Fruit fly (Drosophila melanogaster) whole organism, embryonic: ENCODE results near the gene CG6015.

Source experiments
- ATbp ChIP-seq: fragments of 200-800 bp; sonication (Bioruptor generic); optimal IDR thresholded peaks from 2 replicates; lab custom pipeline; 2017; ENCODE audit warnings: missing biosample characterization, mild to moderate bottlenecking, missing genetic modification characterization, missing genetic modification reagents
- Ada2b ChIP-seq: fragments of 200-800 bp; sonication (Bioruptor generic); IDR thresholded peaks from 2 replicates; pipeline ENCODE4 v1.3.6; 2022; ENCODE audit warnings: missing biosample characterization, missing genetic modification characterization
- Adf1 ChIP-seq: fragments of 200-800 bp; sonication (Bioruptor generic); IDR thresholded peaks from 2 replicates; pipeline ENCODE4 v1.3.6; 2022; ENCODE audit warnings: missing biosample characterization, missing genetic modification characterization
- B-H1 ChIP-seq: fragments of 200-800 bp; sonication (Bioruptor generic); IDR thresholded peaks from 3 replicates; pipeline ENCODE4 v1.3.6; 2022; ENCODE audit warnings: missing biosample characterization, missing genetic modification characterization
- B-H2 ChIP-seq: fragments of 200-800 bp; sonication (Bioruptor generic); optimal IDR thresholded peaks from 2 replicates; lab custom pipeline; 2018; ENCODE audit warnings: missing biosample characterization, mild to moderate bottlenecking, missing genetic modification characterization
- Blimp-1 ChIP-seq: fragments of 200-800 bp; sonication (Bioruptor generic); optimal IDR thresholded peaks from 3 replicates; lab custom pipeline; 2018; ENCODE audit warnings: missing biosample characterization, missing genetic modification characterization, mild to moderate bottlenecking, moderate library complexity, missing genetic modification reagents
- CG10959 ChIP-seq: fragments of 200-800 bp; sonication (Bioruptor generic); IDR thresholded peaks from 2 replicates; pipeline ENCODE4 v1.3.6; 2022; ENCODE audit warnings: missing biosample characterization, missing genetic modification characterization
- CG12391 ChIP-seq: fragments of 200-800 bp; sonication (Bioruptor generic); optimal IDR thresholded peaks from 3 replicates; lab custom pipeline; 2018; ENCODE audit warnings: missing biosample characterization, mild to moderate bottlenecking, missing genetic modification characterization, moderate library complexity
- CG12659 ChIP-seq: fragments of 200-800 bp; sonication (Bioruptor generic); optimal IDR thresholded peaks from 3 replicates; lab custom pipeline; 2017; ENCODE audit warnings: mild to moderate bottlenecking, missing biosample characterization, missing genetic modification reagents, missing genetic modification characterization
- CG12769 ChIP-seq: fragments of 200-800 bp; sonication (Bioruptor generic); optimal IDR thresholded peaks from 2 replicates; lab custom pipeline; 2019; ENCODE audit warnings: missing biosample characterization, mild to moderate bottlenecking, missing genetic modification characterization, moderate library complexity
- CG13123 ChIP-seq: fragments of 200-800 bp; sonication (Bioruptor generic); optimal IDR thresholded peaks from 2 replicates; lab custom pipeline; 2016; ENCODE audit warnings: missing biosample characterization, missing genetic modification characterization
- CG13287 ChIP-seq: fragments of 200-800 bp; sonication (Bioruptor generic); IDR thresholded peaks from 2 replicates; pipeline ENCODE4 v1.3.6; 2022; ENCODE audit warnings: missing biosample characterization, missing genetic modification characterization; ENCODE audit not compliant: partially characterized antibody
- CG1603 ChIP-seq: fragments of 200-800 bp; sonication (Bioruptor generic); optimal IDR thresholded peaks from 2 replicates; lab custom pipeline; 2019; ENCODE audit warnings: missing biosample characterization, mild to moderate bottlenecking, missing genetic modification characterization, moderate library complexity
- CG16813 ChIP-seq: fragments of 200-800 bp; sonication (Bioruptor generic); IDR thresholded peaks from 3 replicates; pipeline ENCODE4 v1.3.6; 2022; ENCODE audit warnings: missing biosample characterization, missing genetic modification characterization; ENCODE audit not compliant: partially characterized antibody
- CG17361 ChIP-seq: fragments of 200-800 bp; sonication (Bioruptor generic); IDR thresholded peaks from 3 replicates; pipeline ENCODE4 v1.3.6; 2022; ENCODE audit warnings: missing biosample characterization, missing genetic modification characterization
- CG2129 ChIP-seq: fragments of 200-800 bp; sonication (Bioruptor generic); IDR thresholded peaks from 2 replicates; pipeline ENCODE4 v1.3.6; 2022; ENCODE audit warnings: missing biosample characterization, missing genetic modification characterization; ENCODE audit not compliant: partially characterized antibody
- CG31224 ChIP-seq: fragments of 200-800 bp; sonication (Bioruptor generic); IDR thresholded peaks from 2 replicates; pipeline ENCODE4 v1.3.6; 2022; ENCODE audit warnings: missing biosample characterization, missing genetic modification characterization
- CG32532 ChIP-seq: fragments of 200-800 bp; sonication (Bioruptor generic); IDR thresholded peaks from 2 replicates; pipeline ENCODE4 v1.3.6; 2022; ENCODE audit warnings: missing biosample characterization, missing genetic modification characterization
- CG42726 ChIP-seq: fragments of 200-800 bp; sonication (Bioruptor generic); IDR thresholded peaks from 2 replicates; pipeline ENCODE4 v1.3.6; 2022; ENCODE audit warnings: missing biosample characterization, missing genetic modification characterization; ENCODE audit not compliant: partially characterized antibody
- CG5953 ChIP-seq: fragments of 200-800 bp; sonication (Bioruptor generic); IDR thresholded peaks from 2 replicates; pipeline ENCODE4 v1.3.6; 2022; ENCODE audit warnings: missing biosample characterization, missing genetic modification characterization
- CG6175 ChIP-seq: fragments of 200-800 bp; sonication (Bioruptor generic); IDR thresholded peaks from 3 replicates; pipeline ENCODE4 v1.3.6; 2022; ENCODE audit warnings: missing biosample characterization, missing genetic modification characterization
- CG6813 ChIP-seq: fragments of 200-800 bp; sonication (Bioruptor generic); optimal IDR thresholded peaks from 2 replicates; lab custom pipeline; 2017; ENCODE audit warnings: missing biosample characterization, missing genetic modification characterization, mild to moderate bottlenecking, moderate library complexity, missing genetic modification reagents
- CG7839 ChIP-seq: fragments of 200-800 bp; sonication (Bioruptor generic); optimal IDR thresholded peaks from 3 replicates; lab custom pipeline; 2018; ENCODE audit warnings: missing biosample characterization, mild to moderate bottlenecking, missing genetic modification characterization, moderate library complexity
- CG8478 ChIP-seq: fragments of >200 bp; optimal IDR thresholded peaks from 2 replicates; lab custom pipeline; 2018
- CG8765 ChIP-seq: fragments of 200-800 bp; sonication (Bioruptor generic); IDR thresholded peaks from 2 replicates; pipeline ENCODE4 v1.3.6; 2022; ENCODE audit warnings: missing biosample characterization, missing genetic modification characterization
- Doc3 ChIP-seq: fragments of 200-800 bp; sonication (Bioruptor generic); IDR thresholded peaks from 3 replicates; pipeline ENCODE4 v1.3.6; 2022; ENCODE audit warnings: missing biosample characterization, missing genetic modification characterization; ENCODE audit not compliant: partially characterized antibody
- Gsc ChIP-seq: fragments of 200-800 bp; sonication (Bioruptor generic); IDR thresholded peaks from 2 replicates; pipeline ENCODE4 v1.3.6; 2022; ENCODE audit warnings: missing biosample characterization, missing genetic modification characterization
- H2.0 ChIP-seq: fragments of 200-800 bp; sonication (Bioruptor generic); IDR thresholded peaks from 2 replicates; pipeline ENCODE4 v1.3.6; 2022; ENCODE audit warnings: missing biosample characterization, missing genetic modification characterization
- HLH3B ChIP-seq: fragments of 200-800 bp; sonication (Bioruptor generic); IDR thresholded peaks from 2 replicates; pipeline ENCODE4 v1.3.6; 2022; ENCODE audit warnings: missing biosample characterization, missing genetic modification characterization
- HLH4C ChIP-seq: fragments of 200-800 bp; sonication (Bioruptor generic); IDR thresholded peaks from 3 replicates; pipeline ENCODE4 v1.3.6; 2022; ENCODE audit warnings: missing biosample characterization, missing genetic modification characterization; ENCODE audit not compliant: partially characterized antibody
- Hr78 ChIP-seq, 2 experiments: fragments of 200-800 bp in 1 of 2; fragments of >200 bp in 1 of 2; sonication (Bioruptor generic) in 1 of 2; optimal IDR thresholded peaks; 2 replicates each; lab custom pipeline; 2017 to 2019; ENCODE audit warnings: missing biosample characterization in 2 of 2, missing genetic modification characterization in 2 of 2, mild to moderate bottlenecking in 1 of 2, moderate library complexity in 1 of 2
- Max ChIP-seq: fragments of 200-800 bp; sonication (Bioruptor generic); optimal IDR thresholded peaks from 2 replicates; lab custom pipeline; 2016; ENCODE audit warnings: missing biosample characterization, mild to moderate bottlenecking, missing genetic modification characterization
- Myb ChIP-seq: fragments of 200-800 bp; sonication (Bioruptor generic); optimal IDR thresholded peaks from 2 replicates; lab custom pipeline; 2016; ENCODE audit warnings: missing biosample characterization, missing genetic modification characterization
- Pdp1 ChIP-seq, 2 experiments: fragments of 200-800 bp; sonication (Bioruptor generic); optimal IDR thresholded peaks; 3 replicates each; lab custom pipeline; 2016; ENCODE audit warnings: missing biosample characterization in 2 of 2, missing genetic modification characterization in 2 of 2, mild to moderate bottlenecking in 1 of 2, moderate library complexity in 1 of 2
- Side ChIP-seq: fragments of 200-800 bp; sonication (Bioruptor generic); optimal IDR thresholded peaks from 2 replicates; lab custom pipeline; 2016; ENCODE audit warnings: missing biosample characterization, missing genetic modification characterization
- ato ChIP-seq: fragments of 200-800 bp; sonication (Bioruptor generic); IDR thresholded peaks from 2 replicates; pipeline ENCODE4 v1.3.6; 2022; ENCODE audit warnings: missing biosample characterization, missing genetic modification characterization; ENCODE audit not compliant: partially characterized antibody
- chn ChIP-seq: fragments of 200-800 bp; sonication (Bioruptor generic); optimal IDR thresholded peaks from 2 replicates; lab custom pipeline; 2016; ENCODE audit warnings: missing biosample characterization, missing genetic modification characterization
- crc ChIP-seq: fragments of 200-800 bp; sonication (Bioruptor generic); optimal IDR thresholded peaks from 2 replicates; lab custom pipeline; 2016; ENCODE audit warnings: missing biosample characterization, missing genetic modification characterization
- disco-r ChIP-seq: fragments of 200-800 bp; sonication (Bioruptor generic); optimal IDR thresholded peaks from 2 replicates; lab custom pipeline; 2016; ENCODE audit warnings: missing biosample characterization, missing genetic modification characterization
- dysf ChIP-seq: fragments of 200-800 bp; sonication (Bioruptor generic); IDR thresholded peaks from 3 replicates; pipeline ENCODE4 v1.3.6; 2022; ENCODE audit warnings: missing biosample characterization, missing genetic modification characterization
- jumu ChIP-seq: fragments of 200-800 bp; sonication (Bioruptor generic); optimal IDR thresholded peaks from 3 replicates; lab custom pipeline; 2016; ENCODE audit warnings: missing biosample characterization, missing genetic modification characterization
- knrl ChIP-seq: fragments of 200-800 bp; sonication (Bioruptor generic); IDR thresholded peaks from 3 replicates; pipeline ENCODE4 v1.3.6; 2022; ENCODE audit warnings: missing biosample characterization, missing genetic modification characterization; ENCODE audit not compliant: partially characterized antibody
- sens-2 ChIP-seq: fragments of 200-800 bp; sonication (Bioruptor generic); IDR thresholded peaks from 2 replicates; pipeline ENCODE4 v1.3.6; 2022; ENCODE audit warnings: missing biosample characterization, missing genetic modification characterization
- sim ChIP-seq: fragments of 200-800 bp; sonication (Bioruptor generic); IDR thresholded peaks from 2 replicates; pipeline ENCODE4 v1.3.6; 2022; ENCODE audit warnings: missing biosample characterization, missing genetic modification characterization
- sima ChIP-seq: fragments of 200-800 bp; sonication (Bioruptor generic); optimal IDR thresholded peaks from 2 replicates; lab custom pipeline; 2016; ENCODE audit warnings: missing biosample characterization, missing genetic modification characterization
- tll ChIP-seq, 2 experiments: fragments of 200-800 bp in 1 of 2; fragments of >200 bp in 1 of 2; sonication (Bioruptor generic) in 1 of 2; optimal IDR thresholded peaks; 2 replicates each; lab custom pipeline; 2017 to 2019; ENCODE audit warnings: missing biosample characterization in 2 of 2, missing genetic modification characterization in 2 of 2, mild to moderate bottlenecking in 1 of 2, moderate library complexity in 1 of 2
- tna ChIP-seq: fragments of 200-800 bp; sonication (Bioruptor generic); IDR thresholded peaks from 2 replicates; pipeline ENCODE4 v1.3.6; 2022; ENCODE audit warnings: missing biosample characterization, missing genetic modification characterization; ENCODE audit not compliant: partially characterized antibody
- wdn ChIP-seq: fragments of 200-800 bp; sonication (Bioruptor generic); IDR thresholded peaks from 2 replicates; pipeline ENCODE4 v1.3.6; 2022; ENCODE audit warnings: missing biosample characterization, missing genetic modification characterization
- wor ChIP-seq: fragments of 200-800 bp; sonication (Bioruptor generic); IDR thresholded peaks from 2 replicates; pipeline ENCODE4 v1.3.6; 2022; ENCODE audit warnings: missing biosample characterization, missing genetic modification characterization

The CG6015 gene

DNA sequence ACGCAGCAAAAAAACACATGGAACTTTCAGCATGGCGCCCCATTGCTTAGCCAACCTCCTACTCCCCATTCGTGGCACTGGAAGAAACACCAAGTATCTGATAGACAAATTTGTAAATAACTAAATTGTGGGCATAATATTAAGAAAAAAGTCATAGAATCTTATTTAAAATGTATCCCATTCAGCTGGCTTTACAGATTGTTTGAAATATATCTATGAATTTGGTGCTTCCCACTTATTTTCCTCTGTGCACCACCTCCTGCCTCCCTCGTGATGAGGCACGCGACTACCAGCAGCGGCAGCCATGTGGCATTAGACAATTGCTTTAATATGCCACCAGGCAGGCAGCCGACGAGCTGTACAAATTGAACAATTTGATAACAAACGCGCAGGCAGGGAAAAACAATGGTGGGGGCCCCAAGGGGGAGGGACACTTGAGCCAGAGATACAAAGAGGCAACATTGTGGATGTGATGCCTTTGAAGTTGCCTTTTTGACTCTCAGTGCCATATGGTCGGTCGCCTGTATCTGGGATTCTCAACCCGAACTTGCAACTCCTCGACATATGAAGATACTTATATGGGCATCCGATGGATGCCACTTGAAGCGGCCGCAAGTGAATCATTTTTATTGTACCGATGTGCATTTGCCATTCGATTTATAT, 15.2 kb upstream of the CG6015 start (continued):
- TF ChIP-seq Max (GFP tag; lab: Kevin White, UChicago) = peak; percentile 37
- peak in 1 of 2 experiments; percentile 56 for TF ChIP-seq Hr78 (GFP tag; optimal IDR thresholded peaks at IDR 0.05; lab: Kevin White, UChicago)
- peak; percentile 57; the same call in 1 of the 3 replicates for TF ChIP-seq CG6175 (GFP tag; lab: Robert Waterston, UW)
- TF ChIP-seq Side (GFP tag; lab: Kevin White, UChicago) = peak; percentile 72
- TF ChIP-seq H2.0 (GFP tag; lab: Robert Waterston, UW) = peak; percentile 83
- peak; percentile 87 for TF ChIP-seq dysf
- TF ChIP-seq Gsc = no peak
- peak; percentile 81 for TF ChIP-seq jumu
- peak; percentile 87 for TF ChIP-seq CG1603 (tag; lab: Kevin White, UChicago)
- TF ChIP-seq CG42726 (GFP tag; lab: Robert Waterston, UW) = no peak
- TF ChIP-seq CG12769 = peak; percentile 92
- no peak for TF ChIP-seq CG16813 (GFP tag; lab: Robert Waterston, UW)
- TF ChIP-seq CG5953 (GFP tag; lab: Robert Waterston, UW) = peak; percentile 79
- peak; percentile 81 for TF ChIP-seq CG12659 (GFP tag; lab: Kevin White, UChicago)
- no peak for TF ChIP-seq tna
- TF ChIP-seq CG12391 (tag; lab: Kevin White, UChicago) = peak; percentile 84
- peak; percentile 71 for TF ChIP-seq CG6813 (GFP tag; lab: Kevin White, UChicago)
- peak; percentile 80 for TF ChIP-seq CG17361 (GFP tag; lab: Robert Waterston, UW)
- no peak for TF ChIP-seq ato (GFP tag; lab: Robert Waterston, UW)
- TF ChIP-seq CG32532 (GFP tag; lab: Robert Waterston, UW) = peak; percentile 87
- TF ChIP-seq Myb = peak; percentile 62
- TF ChIP-seq tll (GFP tag; optimal IDR thresholded peaks at IDR 0.05; lab: Kevin White, UChicago) = no peak
- peak; percentile 70 for TF ChIP-seq wdn (GFP tag; lab: Robert Waterston, UW)
- no peak for TF ChIP-seq Adf1 (GFP tag; lab: Robert Waterston, UW)
- peak; percentile 74 for TF ChIP-seq CG10959 (GFP tag; lab: Robert Waterston, UW)
- peak; percentile 83 for TF ChIP-seq Ada2b (GFP tag; lab: Robert Waterston, UW)
- peak; percentile 85 for TF ChIP-seq ATbp
- TF ChIP-seq CG8478 (lab: Kevin White, UChicago) = no peak
- TF ChIP-seq CG7839 (tag; lab: Kevin White, UChicago) = peak; percentile 85
- peak; percentile 3 for TF ChIP-seq B-H2 (GFP tag; lab: Kevin White, UChicago)
- TF ChIP-seq CG13123 (GFP tag; lab: Kevin White, UChicago) = peak; percentile 36
- peak; percentile 87 for TF ChIP-seq HLH3B (GFP tag; lab: Robert Waterston, UW)
- peak; percentile 38 for TF ChIP-seq sima
- peak; percentile 86 for TF ChIP-seq Blimp-1 (GFP tag; lab: Kevin White, UChicago)
- TF ChIP-seq chn = peak; percentile 77
- peak; percentile 60 to 80 for TF ChIP-seq Pdp1 (GFP tag; optimal IDR thresholded peaks at IDR 0.05; lab: Kevin White, UChicago)
- peak; percentile 62 for TF ChIP-seq crc (GFP tag; lab: Kevin White, UChicago)
- TF ChIP-seq B-H1 (GFP tag; lab: Robert Waterston, UW) = peak; percentile 72
- peak; percentile 66; the same call in 1 of the 2 replicates for TF ChIP-seq CG8765 (GFP tag; lab: Robert Waterston, UW)
- no peak for TF ChIP-seq CG13287 (GFP tag; lab: Robert Waterston, UW)
- TF ChIP-seq knrl (GFP tag; lab: Robert Waterston, UW) = no peak
- no peak for TF ChIP-seq Doc3 (GFP tag; lab: Robert Waterston, UW)
- TF ChIP-seq CG2129 (GFP tag; lab: Robert Waterston, UW) = no peak
- peak; percentile 67 for TF ChIP-seq sens-2
- TF ChIP-seq wor (GFP tag; lab: Robert Waterston, UW) = peak; percentile 70
- TF ChIP-seq sim (GFP tag; lab: Robert Waterston, UW) = peak; percentile 80
- TF ChIP-seq disco-r (GFP tag; lab: Kevin White, UChicago) = peak; percentile 66
- TF ChIP-seq CG31224 (GFP tag; lab: Robert Waterston, UW) = peak; percentile 64
- no peak for TF ChIP-seq HLH4C (GFP tag; lab: Robert Waterston, UW)
